Worm (Caenorhabditis elegans): ENCODE results near the gene Y51A2B.16.
"Not testable (repeated sequence)": the region's sequence is repeated elsewhere in the genome, so short reads cannot be mapped to it uniquely, and the experiment has no call there.

- not testable (repeated sequence) for TF ChIP-seq egrh-3 (GFP tag; IDR thresholded peaks at IDR 0.05); atf-7 (tag; optimal IDR thresholded peaks at IDR 0.05); F49E8.2 (tag; optimal IDR thresholded peaks at IDR 0.05; ENCODE audit: insufficient read depth); aptf-3 (GFP tag; IDR thresholded peaks at IDR 0.05); snpc-4 (GFP tag; optimal IDR thresholded peaks at IDR 0.05); snpc-4 (tag; optimal IDR thresholded peaks at IDR 0.05); chd-7 (tag; optimal IDR thresholded peaks at IDR 0.05); let-526 (GFP tag; IDR thresholded peaks at IDR 0.05)
Measured at ce11 chrV:18404767-18405166, 7.1 kb upstream of the Y51A2B.16 start, which contains the start of gene srh-209.
